Worm (Caenorhabditis elegans): ENCODE measurements around the gene nhr-90.

The nhr-90 gene

DNA sequence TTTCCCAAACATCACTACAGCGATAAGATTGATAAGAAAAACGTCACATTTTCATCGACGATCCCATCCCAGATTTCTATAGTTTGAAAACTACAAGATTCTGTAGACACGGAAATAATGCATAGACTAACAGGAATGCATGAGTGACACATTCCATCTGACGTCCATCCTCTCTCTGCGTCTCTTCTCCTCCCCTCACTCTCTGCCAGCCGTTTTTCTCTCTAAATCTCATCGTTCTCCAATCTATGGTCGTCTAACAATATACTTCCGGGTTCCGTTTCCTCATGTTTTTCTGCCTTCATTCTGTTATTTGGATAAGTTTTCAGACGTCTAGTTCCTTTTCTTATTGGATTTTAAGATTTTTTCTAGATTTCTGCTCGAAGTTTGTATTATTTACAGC lies 8.7 kb downstream of the nhr-90 start, which contains the start of gene F48G7.4 (continued):
- TF ChIP-seq dmd-4 (tag; optimal IDR thresholded peaks at IDR 0.05) (no peak), egl-27 (tag; optimal IDR thresholded peaks at IDR 0.05) (peak; percentile 82), peb-1 (tag; optimal IDR thresholded peaks at IDR 0.05) (no peak)

DNA sequence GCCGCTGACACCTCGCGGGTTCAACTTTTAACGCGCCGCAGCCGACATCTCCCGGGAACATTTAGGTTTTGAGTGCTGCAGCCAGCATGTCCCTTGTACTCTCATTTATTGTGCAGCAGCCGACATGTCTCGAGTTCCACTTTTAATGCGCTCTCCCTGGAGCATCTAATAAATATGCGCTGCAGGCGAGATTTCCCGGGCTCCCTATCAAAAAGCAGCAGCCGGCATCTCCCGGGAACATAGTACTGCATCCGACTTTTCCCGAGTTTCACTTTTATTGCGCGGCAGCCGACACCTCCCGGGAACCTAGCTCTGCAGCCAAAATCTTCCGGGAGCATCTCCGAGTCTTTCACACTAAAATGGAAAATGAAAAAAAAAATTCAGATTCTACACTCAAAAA lies 10.7 kb downstream of the nhr-90 start:
- TF ChIP-seq nhr-237 (tag; optimal IDR thresholded peaks at IDR 0.05): no peak
- TF ChIP-seq ceh-82 (tag; optimal IDR thresholded peaks at IDR 0.05): no peak
- TF ChIP-seq sma-3 (GFP tag; optimal IDR thresholded peaks at IDR 0.05): no peak
- no peak for TF ChIP-seq unc-55 (GFP tag; optimal IDR thresholded peaks at IDR 0.05)
- TF ChIP-seq nhr-6 (tag; optimal IDR thresholded peaks at IDR 0.05): no peak
- no peak for TF ChIP-seq blmp-1 (tag; optimal IDR thresholded peaks at IDR 0.05; ENCODE audit: insufficient read depth)
- no peak for TF ChIP-seq sma-9 (GFP tag; optimal IDR thresholded peaks at IDR 0.05)
- TF ChIP-seq sma-9 (tag; optimal IDR thresholded peaks at IDR 0.05): no peak
- TF ChIP-seq mdl-1 (tag; optimal IDR thresholded peaks at IDR 0.05): no peak
- TF ChIP-seq ama-1 (optimal IDR thresholded peaks at IDR 0.05): no peak
- no peak for TF ChIP-seq lsy-2 (tag; optimal IDR thresholded peaks at IDR 0.05)
- TF ChIP-seq nhr-10 (tag; optimal IDR thresholded peaks at IDR 0.05): no peak
- no peak for TF ChIP-seq lin-11 (tag; optimal IDR thresholded peaks at IDR 0.05)
- TF ChIP-seq egl-27 (tag; optimal IDR thresholded peaks at IDR 0.05): no peak
- TF ChIP-seq C34F6.9 (tag; optimal IDR thresholded peaks at IDR 0.05): no peak
- TF ChIP-seq crh-2 (tag; optimal IDR thresholded peaks at IDR 0.05): no peak
- no peak for TF ChIP-seq F13H6.1 (tag; optimal IDR thresholded peaks at IDR 0.05)
- no peak for TF ChIP-seq unc-62 (GFP tag; optimal IDR thresholded peaks at IDR 0.05)
- no peak for TF ChIP-seq ztf-11 (tag; optimal IDR thresholded peaks at IDR 0.05)
- TF ChIP-seq nhr-77 (tag; optimal IDR thresholded peaks at IDR 0.05): no peak

DNA sequence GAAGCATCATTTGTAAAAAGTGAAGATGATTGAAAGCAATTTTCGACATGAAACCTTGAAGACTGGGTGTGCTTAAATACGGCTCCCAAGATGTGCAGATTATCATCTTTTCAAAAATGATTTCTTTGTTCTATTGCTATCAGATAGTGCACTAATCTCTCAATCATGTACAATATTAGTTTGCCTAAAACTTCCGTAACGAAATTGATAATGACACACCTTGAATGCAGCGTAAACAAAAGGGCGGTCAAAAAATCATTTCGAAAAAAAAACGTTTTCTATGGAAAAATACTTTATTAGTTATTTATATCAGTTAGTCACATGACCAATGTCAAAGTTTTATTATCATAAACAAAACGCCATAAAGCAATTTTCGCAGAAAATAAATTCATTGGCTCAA lies 12.6 kb downstream of the nhr-90 start, which contains the start of gene F48G7.5:
Gene F48G7.5 (minus strand): TSS at position 34 of the 400 bp plus-strand sequence.
- TF ChIP-seq ztf-1 (GFP tag; conservative IDR thresholded peaks at IDR 0.05) (no peak), elt-1 (tag; optimal IDR thresholded peaks at IDR 0.05) (no peak), lin-11 (tag; optimal IDR thresholded peaks at IDR 0.05) (no peak), nhr-21 (tag; optimal IDR thresholded peaks at IDR 0.05) (no peak), zag-1 (tag; optimal IDR thresholded peaks at IDR 0.05) (no peak), Y55F3AM.14 (GFP tag; optimal IDR thresholded peaks at IDR 0.05) (no peak), mab-5 (tag; optimal IDR thresholded peaks at IDR 0.05) (no peak), peb-1 (tag; optimal IDR thresholded peaks at IDR 0.05) (no peak), nhr-77 (tag; optimal IDR thresholded peaks at IDR 0.05) (no peak), lsy-2 (tag; optimal IDR thresholded peaks at IDR 0.05) (no peak), ztf-11 (tag; optimal IDR thresholded peaks at IDR 0.05) (no peak)

DNA sequence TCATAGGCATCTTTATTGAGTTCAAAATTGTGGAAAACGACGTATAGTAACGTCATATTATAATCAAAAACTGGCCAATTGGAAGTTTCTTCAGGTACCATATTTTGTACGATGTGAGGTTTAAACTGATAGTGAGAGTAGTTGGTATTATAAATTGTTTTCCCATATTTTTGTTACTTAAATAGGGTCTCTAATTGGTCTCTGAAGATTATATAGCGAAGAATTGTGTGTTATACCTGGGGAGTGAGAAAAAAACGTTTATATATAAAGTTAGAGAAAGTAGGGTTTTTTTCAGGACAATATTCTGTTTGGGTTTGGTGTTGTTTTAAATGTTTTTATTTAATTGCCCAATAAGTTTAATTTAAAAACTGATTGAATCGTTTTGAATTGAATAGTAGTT lies 14.6 kb downstream of the nhr-90 start, which contains the start of gene srt-17:
Gene srt-17 (minus strand): TSS at position 101 of the 400 bp plus-strand sequence.
- TF ChIP-seq gmeb-1 (tag; optimal IDR thresholded peaks at IDR 0.05): no peak
- TF ChIP-seq nhr-10 (tag; optimal IDR thresholded peaks at IDR 0.05): no peak
- TF ChIP-seq ama-1 (optimal IDR thresholded peaks at IDR 0.05): no peak
- no peak for TF ChIP-seq nhr-25 (tag; optimal IDR thresholded peaks at IDR 0.05)
- no peak for TF ChIP-seq F13H6.1 (tag; optimal IDR thresholded peaks at IDR 0.05)
- no peak for TF ChIP-seq blmp-1 (tag; optimal IDR thresholded peaks at IDR 0.05; ENCODE audit: insufficient read depth)
- TF ChIP-seq lin-13 (GFP tag; optimal IDR thresholded peaks at IDR 0.05): no peak
- TF ChIP-seq elt-3 (tag; optimal IDR thresholded peaks at IDR 0.05): no peak
- no peak for TF ChIP-seq mbf-1 (tag; optimal IDR thresholded peaks at IDR 0.05)
- TF ChIP-seq lin-39 (tag; optimal IDR thresholded peaks at IDR 0.05): no peak
- TF ChIP-seq nhr-237 (tag; optimal IDR thresholded peaks at IDR 0.05): no peak
- no peak for TF ChIP-seq aly-2 (tag; optimal IDR thresholded peaks at IDR 0.05)

DNA sequence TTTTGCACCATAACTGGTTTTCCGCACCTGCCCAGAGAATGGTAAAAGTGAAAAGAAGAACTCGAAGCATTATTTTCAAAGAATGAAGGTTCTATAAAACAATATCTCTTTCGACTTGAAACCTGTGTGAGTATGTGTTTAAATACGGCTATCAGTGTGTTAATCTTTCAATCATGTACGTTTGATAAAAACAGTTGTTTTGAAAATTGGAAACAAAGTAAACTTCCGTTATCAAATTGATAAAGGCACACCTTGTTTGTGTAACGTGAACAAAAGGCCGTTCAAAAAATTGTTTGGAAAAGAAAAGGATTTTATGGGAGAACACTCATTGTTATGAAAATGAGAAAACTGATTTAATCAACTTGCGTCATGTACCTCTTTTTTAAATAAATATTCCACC lies 16.0 kb downstream of the nhr-90 start, which contains the start of gene F48G7.7:
Gene F48G7.7 (minus strand): TSS at position 101 of the 400 bp plus-strand sequence.
- TF ChIP-seq gmeb-1 (tag; optimal IDR thresholded peaks at IDR 0.05) (no peak), elt-1 (tag; optimal IDR thresholded peaks at IDR 0.05) (no peak)

Data from whole organism, L2 larva.